Worm (Caenorhabditis elegans) whole organism, mixed stage, embryonic: ENCODE results near the gene grd-11.

Source experiments
- drap-1 ChIP-seq: fragments of 200-800 bp; sonication (Bioruptor generic); optimal IDR thresholded peaks from 3 replicates; lab custom pipeline; 2018; ENCODE audit warnings: mild to moderate bottlenecking, missing genetic modification characterization, missing compliant biosample characterization
- elt-1 ChIP-seq: sonication (generic microtip); optimal IDR thresholded peaks from 2 replicates; lab custom pipeline; 2017; ENCODE audit warnings: missing genetic modification characterization, mild to moderate bottlenecking, missing compliant biosample characterization, antibody characterized with exemption, moderate library complexity, borderline replicate concordance; ENCODE audit not compliant: insufficient read depth
- lin-13 ChIP-seq: fragments of 150-350 bp; optimal IDR thresholded peaks from 2 replicates; lab custom pipeline; 2014; ENCODE audit warnings: missing biosample characterization, missing genetic modification characterization
- lsy-2 ChIP-seq: fragments of 150-350 bp; optimal IDR thresholded peaks from 2 replicates; lab custom pipeline; 2014; ENCODE audit warnings: missing biosample characterization, missing genetic modification characterization
- mep-1 ChIP-seq: fragments of 150-350 bp; optimal IDR thresholded peaks from 2 replicates; lab custom pipeline; 2017; ENCODE audit warnings: missing biosample characterization, missing genetic modification reagents, missing genetic modification characterization, inconsistent platforms
- nhr-12 ChIP-seq: fragments of 150-350 bp; optimal IDR thresholded peaks from 2 replicates; lab custom pipeline; 2014; ENCODE audit warnings: missing biosample characterization, missing genetic modification characterization
- nhr-237 ChIP-seq: fragments of 150-350 bp; optimal IDR thresholded peaks from 2 replicates; lab custom pipeline; 2014; ENCODE audit warnings: missing biosample characterization, missing genetic modification characterization
- nhr-28 ChIP-seq: fragments of 150-350 bp; optimal IDR thresholded peaks from 2 replicates; lab custom pipeline; 2014; ENCODE audit warnings: missing biosample characterization, missing genetic modification characterization
- pha-4 ChIP-seq: fragments of 150-350 bp; optimal IDR thresholded peaks from 2 replicates; lab custom pipeline; 2018; ENCODE audit warnings: missing biosample characterization, missing genetic modification reagents, missing genetic modification characterization
- sem-2 ChIP-seq: fragments of 200-800 bp; sonication (Bioruptor generic); optimal IDR thresholded peaks from 2 replicates; lab custom pipeline; 2018; ENCODE audit warnings: mild to moderate bottlenecking, missing genetic modification characterization, missing compliant biosample characterization
- snpc-4 ChIP-seq: fragments of 150-350 bp; optimal IDR thresholded peaks from 2 replicates; lab custom pipeline; 2014; ENCODE audit warnings: missing biosample characterization, missing genetic modification characterization
- ztf-11 ChIP-seq: fragments of 150-350 bp; optimal IDR thresholded peaks from 2 replicates; lab custom pipeline; 2014; ENCODE audit warnings: missing biosample characterization, missing genetic modification characterization

DNA sequence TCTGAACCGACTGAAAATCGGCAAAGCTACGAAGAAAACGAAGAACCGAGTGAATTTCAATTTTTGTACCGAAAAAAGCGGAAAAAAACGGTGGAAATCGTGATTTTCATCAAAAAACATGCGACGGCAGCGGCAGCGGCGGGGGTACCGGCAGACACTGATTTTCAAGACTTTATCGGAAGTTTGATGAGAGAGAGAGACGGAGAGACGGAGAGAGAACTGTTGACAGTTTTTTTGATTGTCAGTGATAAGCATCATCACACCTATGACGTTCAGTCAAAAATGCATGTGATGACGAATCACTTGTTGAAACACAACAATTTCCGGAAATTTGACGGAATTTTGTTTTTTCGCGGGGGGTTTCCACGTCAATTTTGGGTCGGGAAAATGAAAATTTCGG is 56.9 kb downstream of the grd-11 start:
- no peak for TF ChIP-seq nhr-12
- TF ChIP-seq lsy-2 (tag; lab: Kevin White, UChicago), result no peak
- no peak for TF ChIP-seq nhr-237
- TF ChIP-seq elt-1 (tag; lab: Kevin White, UChicago), result no peak
- no peak for TF ChIP-seq mep-1
- no peak for TF ChIP-seq pha-4
- no peak for TF ChIP-seq drap-1
- TF ChIP-seq sem-2, result no peak
- no peak for TF ChIP-seq ztf-11 (tag; lab: Kevin White, UChicago)
- no peak for TF ChIP-seq snpc-4
- TF ChIP-seq lin-13, result no peak
- no peak for TF ChIP-seq nhr-28 (tag; lab: Kevin White, UChicago)
